Fruit fly (Drosophila melanogaster): ENCODE measurements around the gene CG12985.

Gene CG12985

DNA sequence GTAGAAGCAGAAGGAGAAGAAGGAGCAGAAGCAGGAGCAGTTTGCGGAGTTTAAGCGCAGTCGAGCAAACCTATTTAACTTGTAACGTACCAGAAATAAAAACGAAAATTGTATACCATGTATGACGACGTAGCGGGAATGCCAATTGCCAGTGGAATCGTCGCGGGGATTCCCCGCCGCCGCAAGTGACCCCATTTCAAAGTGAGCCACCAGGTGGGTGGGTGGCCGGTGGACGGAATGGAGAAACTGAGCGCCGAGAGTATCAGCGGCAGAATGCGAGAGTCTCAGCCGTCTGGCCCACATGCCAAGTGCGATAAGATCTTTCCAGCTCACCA is 27.1 kb downstream of the CG12985 start:
- no peak for TF ChIP-seq h (optimal IDR thresholded peaks at IDR 0.05)
- TF ChIP-seq ttk (optimal IDR thresholded peaks at IDR 0.05): no peak
- TF ChIP-seq psq (optimal IDR thresholded peaks at IDR 0.05): no peak
- TF ChIP-seq Myc (optimal IDR thresholded peaks at IDR 0.05): no peak
- TF ChIP-seq Sin3A (optimal IDR thresholded peaks at IDR 0.05): no peak
- TF ChIP-seq insv (optimal IDR thresholded peaks at IDR 0.05): no peak

DNA sequence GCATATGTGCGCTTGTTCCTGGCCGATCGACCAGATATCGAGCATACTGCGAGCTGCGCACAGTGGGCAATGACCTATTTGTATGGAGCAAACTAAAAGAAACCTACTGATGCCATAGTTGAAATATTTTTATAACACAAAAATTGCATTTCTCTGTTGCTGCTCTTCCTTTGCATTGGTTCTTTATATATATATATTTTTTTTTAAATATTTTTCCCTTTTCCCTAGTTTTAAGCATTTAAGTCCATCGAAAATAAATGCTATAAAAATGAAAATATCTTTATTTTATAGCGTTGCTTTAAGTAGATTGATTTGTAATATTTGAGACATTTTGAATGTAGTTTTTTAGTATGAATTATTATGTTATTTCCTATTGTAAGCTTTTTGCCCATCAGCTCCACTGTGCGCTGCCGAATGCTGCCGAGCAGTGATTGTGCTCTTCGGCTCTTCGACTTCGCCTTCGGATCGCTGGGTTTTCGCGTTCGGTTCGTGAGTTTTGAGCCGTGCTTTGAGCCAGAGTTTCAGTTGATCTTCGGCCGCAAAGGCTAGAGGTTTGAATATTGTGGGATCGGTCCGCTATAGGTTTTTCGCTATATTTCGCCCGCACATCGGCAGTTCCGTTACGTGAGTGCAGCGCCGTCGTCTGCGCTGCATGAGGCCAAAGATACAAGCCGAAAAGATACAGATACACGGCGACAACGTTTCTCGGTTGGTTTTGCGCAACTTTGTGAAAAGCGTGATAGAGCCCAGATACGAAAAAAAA is 27.6 kb downstream of the CG12985 start, which contains the start of gene CG6847:
TSS of gene CG6847 (plus strand) at position 522 of the 763 bp plus-strand sequence.
- no peak for TF ChIP-seq h (optimal IDR thresholded peaks at IDR 0.05)
- TF ChIP-seq insv (optimal IDR thresholded peaks at IDR 0.05): no peak
- TF ChIP-seq ttk (optimal IDR thresholded peaks at IDR 0.05): no peak
- no peak for TF ChIP-seq Myc (optimal IDR thresholded peaks at IDR 0.05)

DNA sequence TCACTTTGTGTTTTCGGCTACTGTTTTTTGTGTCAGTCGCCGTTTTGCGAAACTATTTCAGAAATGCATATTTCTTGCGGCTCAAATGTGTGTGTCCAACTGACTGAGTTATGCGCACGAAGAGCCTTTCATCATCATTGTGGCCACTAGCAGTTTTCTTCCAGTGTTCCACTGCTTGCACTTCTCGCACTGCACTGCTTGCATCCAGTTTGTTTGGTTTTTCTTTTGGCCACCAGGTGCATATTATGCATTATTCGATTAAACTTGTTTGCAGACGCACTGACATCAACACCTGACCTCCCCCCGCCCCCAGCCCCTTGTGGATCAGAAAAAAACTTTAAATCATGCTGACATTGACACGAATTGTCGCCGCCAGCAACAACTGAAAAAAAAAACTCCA is 29.0 kb downstream of the CG12985 start:
- TF ChIP-seq Myc (optimal IDR thresholded peaks at IDR 0.05) (no peak), insv (optimal IDR thresholded peaks at IDR 0.05) (no peak), ttk (optimal IDR thresholded peaks at IDR 0.05) (no peak), psq (optimal IDR thresholded peaks at IDR 0.05) (no peak), h (optimal IDR thresholded peaks at IDR 0.05) (no peak), Sin3A (optimal IDR thresholded peaks at IDR 0.05) (no peak)

DNA sequence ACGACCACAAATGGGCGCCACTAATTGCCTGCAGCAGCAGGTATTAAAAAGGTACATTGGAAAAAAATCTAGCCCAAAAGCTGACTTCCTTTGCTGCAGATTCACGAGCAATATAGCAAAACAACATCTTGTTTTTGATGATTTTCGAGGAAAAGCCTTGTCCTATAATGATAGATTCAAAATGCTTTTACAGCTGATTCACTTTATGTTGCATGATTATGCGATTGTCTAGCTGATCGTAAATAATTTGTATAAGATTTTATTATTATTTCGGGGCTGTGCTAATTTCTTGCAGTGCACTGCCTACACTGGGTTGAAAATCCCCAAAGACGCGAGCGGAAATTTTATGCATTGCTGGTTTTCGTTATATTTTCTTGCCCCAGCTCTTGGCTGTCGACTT is 31.0 kb downstream of the CG12985 start:
- TF ChIP-seq ttk (optimal IDR thresholded peaks at IDR 0.05) (no peak), h (optimal IDR thresholded peaks at IDR 0.05) (no peak), insv (optimal IDR thresholded peaks at IDR 0.05) (no peak), psq (optimal IDR thresholded peaks at IDR 0.05) (no peak), Myc (optimal IDR thresholded peaks at IDR 0.05) (no peak), Sin3A (optimal IDR thresholded peaks at IDR 0.05) (no peak)

DNA sequence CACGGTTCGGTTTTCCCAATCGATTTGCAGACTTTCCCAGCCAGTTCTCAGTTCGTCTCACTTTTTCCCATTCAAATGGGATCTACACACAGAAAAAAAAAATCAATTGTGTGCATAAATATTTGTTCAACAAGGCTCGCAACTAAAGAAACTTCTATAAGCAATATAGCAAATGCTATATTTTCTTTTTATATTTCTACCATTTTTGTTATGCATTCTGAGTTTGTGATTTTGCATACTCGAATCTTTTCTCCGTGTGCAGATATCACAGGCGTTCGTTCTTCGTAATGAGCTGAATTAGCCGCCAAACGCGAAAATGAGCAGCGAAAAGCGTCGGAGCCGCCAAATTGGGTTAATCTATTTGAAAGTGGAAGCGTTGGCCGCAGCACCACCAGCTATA is 32.4 kb downstream of the CG12985 start:
- TF ChIP-seq psq (optimal IDR thresholded peaks at IDR 0.05): no peak
- TF ChIP-seq insv (optimal IDR thresholded peaks at IDR 0.05): no peak
- no peak for TF ChIP-seq Myc (optimal IDR thresholded peaks at IDR 0.05)
- no peak for TF ChIP-seq ttk (optimal IDR thresholded peaks at IDR 0.05)
- no peak for TF ChIP-seq h (optimal IDR thresholded peaks at IDR 0.05)
- no peak for TF ChIP-seq Sin3A (optimal IDR thresholded peaks at IDR 0.05)

DNA sequence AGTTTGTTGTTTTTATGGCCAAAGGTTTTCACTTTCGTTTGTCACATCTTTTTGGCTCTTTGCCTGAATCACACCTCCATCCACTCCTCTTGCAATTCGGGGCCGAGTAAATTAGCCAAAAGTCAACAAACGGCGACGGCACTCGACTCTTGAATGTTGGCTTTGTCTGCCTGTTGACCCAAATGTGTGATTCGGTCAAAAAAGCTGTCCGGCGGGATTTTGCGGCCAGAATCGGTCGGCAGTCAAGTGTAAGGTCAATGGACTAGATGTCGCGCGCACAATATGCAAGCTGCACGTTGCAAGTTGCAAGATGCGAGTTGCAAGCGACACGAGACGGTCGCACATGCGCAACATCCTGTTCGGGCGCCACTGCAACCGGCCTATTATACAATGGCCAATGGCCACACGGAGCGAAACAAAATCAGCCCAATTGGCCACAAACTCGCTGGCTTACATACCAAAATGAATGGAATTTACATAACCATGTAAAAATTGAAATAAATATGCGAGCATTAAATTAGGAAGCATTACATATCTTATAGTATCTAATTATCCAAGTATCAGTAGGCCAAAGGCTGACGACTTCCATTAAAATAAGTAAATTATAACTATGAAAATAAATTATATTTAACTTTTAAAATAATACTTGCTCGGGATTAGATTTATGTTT is 34.2 kb downstream of the CG12985 start:
- no peak for TF ChIP-seq ttk (optimal IDR thresholded peaks at IDR 0.05)
- TF ChIP-seq Myc (optimal IDR thresholded peaks at IDR 0.05): no peak
- no peak for TF ChIP-seq insv (optimal IDR thresholded peaks at IDR 0.05)
- no peak for TF ChIP-seq h (optimal IDR thresholded peaks at IDR 0.05)
- no peak for TF ChIP-seq psq (optimal IDR thresholded peaks at IDR 0.05)
- TF ChIP-seq Sin3A (optimal IDR thresholded peaks at IDR 0.05): no peak

DNA sequence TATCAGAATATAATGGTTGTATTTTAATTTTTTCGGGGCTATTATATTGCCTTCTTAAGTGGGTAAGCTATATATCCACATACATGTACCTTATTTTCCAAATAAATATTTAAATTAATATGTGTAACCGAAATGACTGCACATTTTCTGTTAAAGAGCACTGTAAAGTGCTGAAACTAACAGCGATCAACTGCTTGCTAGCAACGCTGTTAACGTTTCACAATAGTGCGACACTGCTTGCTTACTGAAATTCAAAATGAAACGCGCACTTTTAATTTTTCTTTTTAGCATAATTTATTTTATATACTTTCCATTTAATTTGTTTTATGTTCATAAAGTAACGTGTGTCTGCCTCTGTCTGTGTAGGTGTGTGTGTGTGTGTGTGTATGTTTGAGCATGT is 40.5 kb downstream of the CG12985 start:
- TF ChIP-seq ttk (optimal IDR thresholded peaks at IDR 0.05) (no peak), Myc (optimal IDR thresholded peaks at IDR 0.05) (no peak), psq (optimal IDR thresholded peaks at IDR 0.05) (no peak), Sin3A (optimal IDR thresholded peaks at IDR 0.05) (no peak), insv (optimal IDR thresholded peaks at IDR 0.05) (no peak), h (optimal IDR thresholded peaks at IDR 0.05) (no peak)

All from Kc167 (cell line).